Fruit fly (Drosophila melanogaster): ENCODE results near the gene tinc.
"Not testable (repeated sequence)": the region's sequence is repeated elsewhere in the genome, so short reads cannot be mapped to it uniquely, and the experiment has no call there.

tinc gene

DNA sequence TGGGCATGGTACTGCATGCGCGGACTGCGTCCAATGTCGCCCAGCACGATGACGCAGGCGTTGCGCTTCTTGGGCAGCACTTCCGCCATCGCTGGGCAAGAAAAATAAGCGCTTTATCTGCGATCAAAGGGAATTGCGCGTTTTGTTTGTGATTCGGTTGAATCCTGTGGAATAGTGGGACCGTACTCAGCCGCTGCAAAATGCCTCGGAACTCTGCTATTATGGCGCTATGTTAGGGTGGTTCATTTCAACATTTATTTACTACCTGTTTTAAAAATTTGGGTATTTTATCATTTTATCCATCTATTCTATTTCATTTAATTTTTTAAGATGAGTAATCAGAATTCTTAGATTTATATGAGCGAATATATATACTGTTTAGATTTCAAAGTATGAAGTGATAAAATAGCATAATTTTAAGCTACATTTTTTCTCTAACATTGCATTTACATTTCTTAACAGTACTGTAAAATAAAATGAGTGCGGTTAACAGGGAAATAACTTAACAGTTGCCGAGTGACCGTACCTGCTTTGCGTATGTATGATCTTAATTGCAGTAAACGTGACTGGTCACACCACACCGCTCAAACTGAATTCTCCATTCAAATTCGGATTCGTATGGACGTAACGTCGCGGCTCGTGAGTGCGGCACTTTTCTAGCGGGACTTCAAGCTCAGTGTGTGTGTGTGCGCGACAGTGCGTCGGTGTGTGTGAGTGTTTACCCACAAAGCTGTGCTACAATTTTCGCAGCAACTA, at the start of gene tinc, which contains the start of gene Alg1:
tinc (plus strand) TSS at position 591 of the 756 bp plus-strand sequence.
Alg1 (minus strand) TSS at position 184 of the 756 bp plus-strand sequence.
- TF ChIP-seq Pif1B (GFP tag; optimal IDR thresholded peaks at IDR 0.05) = no peak
- no peak; the same call in 2 of the 3 replicates for TF ChIP-seq fd96Ca (GFP tag; IDR thresholded peaks at IDR 0.05)
- peak; percentile 28 for TF ChIP-seq CG34367 (tag; optimal IDR thresholded peaks at IDR 0.05)
- TF ChIP-seq CG13204 (GFP tag; optimal IDR thresholded peaks at IDR 0.05) = no peak
- TF ChIP-seq CG8159 (tag; optimal IDR thresholded peaks at IDR 0.05) = peak; percentile 73
- TF ChIP-seq rn (GFP tag; IDR thresholded peaks at IDR 0.05) = no peak
- peak; percentile 72; the same call in 2 of the 3 replicates for TF ChIP-seq CG4496 (GFP tag; IDR thresholded peaks at IDR 0.05)
- no peak for TF ChIP-seq CG14655 (GFP tag; optimal IDR thresholded peaks at IDR 0.05)
- TF ChIP-seq D1 (tag; optimal IDR thresholded peaks at IDR 0.05) = no peak
- no peak for TF ChIP-seq Pif1A (GFP tag; optimal IDR thresholded peaks at IDR 0.05)
- TF ChIP-seq CG17806 (tag; optimal IDR thresholded peaks at IDR 0.05) = peak; percentile 85
- TF ChIP-seq CG8301 (tag; optimal IDR thresholded peaks at IDR 0.05) = peak; percentile 54
- peak; percentile 38 for TF ChIP-seq Snoo (tag; optimal IDR thresholded peaks at IDR 0.05)
- TF ChIP-seq EcR (GFP tag; optimal IDR thresholded peaks at IDR 0.05) = no peak
- peak; percentile 59 for TF ChIP-seq CG9948 (tag; optimal IDR thresholded peaks at IDR 0.05)
- TF ChIP-seq gl (tag; optimal IDR thresholded peaks at IDR 0.05) = no peak
- TF ChIP-seq Ets98B (GFP tag; IDR thresholded peaks at IDR 0.05) = peak; percentile 36; the same call in 1 of the 2 replicates
- TF ChIP-seq CG12605 (GFP tag; IDR thresholded peaks at IDR 0.05) = peak; percentile 62; the same call in 1 of the 2 replicates
- TF ChIP-seq CG15710 (tag; optimal IDR thresholded peaks at IDR 0.05) = peak; percentile 69
- no peak for TF ChIP-seq CG10348 (GFP tag; IDR thresholded peaks at IDR 0.05)
- peak; percentile 59 for TF ChIP-seq CG32121 (GFP tag; IDR thresholded peaks at IDR 0.05)

DNA sequence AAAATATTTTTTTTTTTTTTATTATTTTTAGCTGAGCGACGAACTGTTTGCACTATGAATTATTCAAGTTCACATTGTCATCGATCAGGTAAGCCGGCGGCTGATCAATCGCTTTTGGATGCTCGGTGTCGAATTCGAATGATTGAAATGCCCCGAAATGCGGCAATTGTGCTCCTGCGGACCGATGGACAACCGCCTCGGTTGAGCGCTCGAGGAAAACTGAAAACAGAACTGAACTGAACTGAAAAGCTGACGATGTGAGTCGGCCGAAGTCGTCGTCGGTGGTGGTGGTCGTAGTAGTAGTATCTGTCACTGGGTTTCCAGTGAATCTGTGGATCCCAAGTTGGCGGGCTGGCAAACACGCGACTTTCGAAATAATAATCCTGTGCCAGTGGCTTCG, 49.1 kb upstream of the tinc start:
- TF ChIP-seq EcR (GFP tag; optimal IDR thresholded peaks at IDR 0.05) (no peak), Snoo (tag; optimal IDR thresholded peaks at IDR 0.05) (no peak), CG34367 (tag; optimal IDR thresholded peaks at IDR 0.05) (no peak), rn (GFP tag; IDR thresholded peaks at IDR 0.05) (no peak), CG14655 (GFP tag; optimal IDR thresholded peaks at IDR 0.05) (no peak), CG12605 (GFP tag; IDR thresholded peaks at IDR 0.05) (no peak), fd96Ca (GFP tag; IDR thresholded peaks at IDR 0.05) (no peak)

DNA sequence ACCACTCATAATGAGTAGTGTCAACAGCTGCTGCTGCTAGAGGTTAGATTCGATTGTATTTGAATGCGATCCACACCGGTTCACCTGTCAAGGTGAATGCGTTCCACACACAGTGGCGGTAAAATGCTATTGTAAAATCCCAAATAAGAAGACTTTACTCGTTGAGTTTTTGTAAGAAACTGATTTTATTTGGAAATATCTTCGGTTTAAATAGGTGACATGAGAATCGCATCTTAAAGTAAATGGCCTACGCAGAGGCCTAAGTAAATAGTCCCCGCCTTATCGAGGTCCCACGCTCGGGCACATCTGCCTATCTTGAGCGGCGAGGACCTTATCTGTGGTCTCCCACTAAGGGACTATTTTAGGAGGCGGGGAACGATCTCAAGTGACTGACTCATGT, 48.3 kb upstream of the tinc start, which contains the start of gene TyrR:
TyrR (minus strand) TSS at position 101 of the 400 bp plus-strand sequence.
- not testable (repeated sequence) for TF ChIP-seq EcR (GFP tag; optimal IDR thresholded peaks at IDR 0.05); CG9948 (tag; optimal IDR thresholded peaks at IDR 0.05); CG8159 (tag; optimal IDR thresholded peaks at IDR 0.05)

DNA sequence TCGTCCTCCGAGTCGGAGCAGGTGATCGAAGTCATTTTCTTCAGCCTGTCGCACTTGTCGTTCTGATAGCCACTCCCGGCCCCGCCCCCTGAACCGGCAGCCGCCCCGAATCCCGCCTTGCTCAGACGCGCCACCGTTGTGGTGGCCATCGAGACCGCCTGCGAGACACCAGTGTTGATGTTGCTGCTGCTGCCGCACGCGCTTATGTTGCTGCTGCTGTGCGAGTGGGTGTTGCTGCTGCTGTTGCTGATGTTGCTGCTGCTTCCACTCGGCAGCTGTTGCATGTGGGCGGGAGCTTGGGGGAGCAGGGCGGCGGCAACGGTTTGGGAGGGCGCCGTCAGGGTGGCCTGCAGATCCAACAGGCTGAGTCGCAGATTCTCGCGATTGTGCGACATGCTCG, 37.4 kb upstream of the tinc start:
- TF ChIP-seq CG12605 (GFP tag; IDR thresholded peaks at IDR 0.05) (no peak), CG13204 (GFP tag; optimal IDR thresholded peaks at IDR 0.05) (no peak), CG34367 (tag; optimal IDR thresholded peaks at IDR 0.05) (no peak), Snoo (tag; optimal IDR thresholded peaks at IDR 0.05) (no peak), CG32121 (GFP tag; IDR thresholded peaks at IDR 0.05) (no peak), fd96Ca (GFP tag; IDR thresholded peaks at IDR 0.05) (no peak), rn (GFP tag; IDR thresholded peaks at IDR 0.05) (no peak), Pif1B (GFP tag; optimal IDR thresholded peaks at IDR 0.05) (no peak), CG9948 (tag; optimal IDR thresholded peaks at IDR 0.05) (no peak), gl (tag; optimal IDR thresholded peaks at IDR 0.05) (no peak)

DNA sequence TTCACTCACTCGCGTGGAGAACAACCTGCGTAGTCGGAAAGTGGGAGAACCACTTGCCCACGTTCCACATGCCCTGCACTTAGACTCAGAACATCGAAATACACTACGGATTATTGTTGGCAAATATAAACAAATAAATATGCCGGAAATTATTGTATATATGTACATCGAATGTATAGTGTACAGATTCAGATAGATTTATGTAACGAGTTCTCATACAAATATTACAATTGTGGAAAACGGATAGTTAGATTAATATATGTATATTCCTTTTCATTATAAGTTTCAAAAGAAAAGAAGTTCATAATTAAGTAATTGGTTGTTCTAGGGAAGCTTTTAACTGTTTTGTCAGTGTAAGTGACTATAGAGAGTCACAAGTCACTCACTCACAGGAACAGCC, 36.8 kb upstream of the tinc start:
- TF ChIP-seq Snoo (tag; optimal IDR thresholded peaks at IDR 0.05) = no peak
- no peak for TF ChIP-seq Pif1B (GFP tag; optimal IDR thresholded peaks at IDR 0.05)
- no peak for TF ChIP-seq fd96Ca (GFP tag; IDR thresholded peaks at IDR 0.05)
- TF ChIP-seq CG8301 (tag; optimal IDR thresholded peaks at IDR 0.05) = no peak
- TF ChIP-seq CG14655 (GFP tag; optimal IDR thresholded peaks at IDR 0.05) = peak; percentile 59
- no peak for TF ChIP-seq Ets98B (GFP tag; IDR thresholded peaks at IDR 0.05)
- TF ChIP-seq CG4496 (GFP tag; IDR thresholded peaks at IDR 0.05) = no peak
- TF ChIP-seq CG13204 (GFP tag; optimal IDR thresholded peaks at IDR 0.05) = no peak
- no peak for TF ChIP-seq CG34367 (tag; optimal IDR thresholded peaks at IDR 0.05)
- TF ChIP-seq CG8159 (tag; optimal IDR thresholded peaks at IDR 0.05) = peak; percentile 51

DNA sequence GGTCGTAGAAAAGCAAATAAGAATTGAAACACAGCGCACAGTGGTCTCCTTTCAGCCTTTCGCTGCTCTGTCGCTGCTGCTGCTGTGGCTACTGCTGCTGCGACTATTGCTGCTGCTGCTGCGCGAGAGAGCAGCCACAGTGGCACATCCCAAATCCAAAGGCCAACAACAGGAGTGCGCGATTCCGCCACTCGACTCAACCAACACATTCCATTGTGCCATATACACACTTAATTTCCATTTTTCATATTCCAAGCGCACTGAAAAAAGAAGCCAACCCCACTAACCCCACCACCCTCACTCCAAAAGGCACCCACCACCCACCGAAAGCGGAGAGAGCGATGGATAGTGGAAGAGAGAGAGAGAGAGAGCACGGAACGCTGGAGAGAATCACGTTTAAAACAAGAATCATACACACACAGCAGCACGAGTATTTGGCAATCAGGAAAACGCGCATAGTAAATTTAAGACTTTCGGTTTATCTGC, 35.2 kb upstream of the tinc start:
- TF ChIP-seq fd96Ca (GFP tag; IDR thresholded peaks at IDR 0.05) (no peak), CG32121 (GFP tag; IDR thresholded peaks at IDR 0.05) (no peak), Snoo (tag; optimal IDR thresholded peaks at IDR 0.05) (no peak), CG8301 (tag; optimal IDR thresholded peaks at IDR 0.05) (no peak), CG34367 (tag; optimal IDR thresholded peaks at IDR 0.05) (no peak), CG9948 (tag; optimal IDR thresholded peaks at IDR 0.05) (no peak), CG15710 (tag; optimal IDR thresholded peaks at IDR 0.05) (no peak)
